Fruit fly (Drosophila melanogaster) Kc167 (cell line): ENCODE results near the gene CAH7.

ENCODE experiments used
- Myc ChIP-seq: fragments of >200 bp; optimal IDR thresholded peaks from 2 replicates; lab custom pipeline; 2017; ENCODE audit warnings: missing external identifiers
- Sin3A ChIP-seq: fragments of >200 bp; optimal IDR thresholded peaks from 2 replicates; lab custom pipeline; 2018; ENCODE audit warnings: missing external identifiers
- insv ChIP-seq: fragments of >200 bp; optimal IDR thresholded peaks from 3 replicates; lab custom pipeline; 2018; ENCODE audit warnings: missing external identifiers
- psq ChIP-seq: fragments of >200 bp; optimal IDR thresholded peaks from 2 replicates; lab custom pipeline; 2017; ENCODE audit warnings: missing external identifiers
- ttk ChIP-seq: sonication (Bioruptor generic); optimal IDR thresholded peaks from 2 replicates; lab custom pipeline; 2017; ENCODE audit warnings: missing external identifiers

DNA sequence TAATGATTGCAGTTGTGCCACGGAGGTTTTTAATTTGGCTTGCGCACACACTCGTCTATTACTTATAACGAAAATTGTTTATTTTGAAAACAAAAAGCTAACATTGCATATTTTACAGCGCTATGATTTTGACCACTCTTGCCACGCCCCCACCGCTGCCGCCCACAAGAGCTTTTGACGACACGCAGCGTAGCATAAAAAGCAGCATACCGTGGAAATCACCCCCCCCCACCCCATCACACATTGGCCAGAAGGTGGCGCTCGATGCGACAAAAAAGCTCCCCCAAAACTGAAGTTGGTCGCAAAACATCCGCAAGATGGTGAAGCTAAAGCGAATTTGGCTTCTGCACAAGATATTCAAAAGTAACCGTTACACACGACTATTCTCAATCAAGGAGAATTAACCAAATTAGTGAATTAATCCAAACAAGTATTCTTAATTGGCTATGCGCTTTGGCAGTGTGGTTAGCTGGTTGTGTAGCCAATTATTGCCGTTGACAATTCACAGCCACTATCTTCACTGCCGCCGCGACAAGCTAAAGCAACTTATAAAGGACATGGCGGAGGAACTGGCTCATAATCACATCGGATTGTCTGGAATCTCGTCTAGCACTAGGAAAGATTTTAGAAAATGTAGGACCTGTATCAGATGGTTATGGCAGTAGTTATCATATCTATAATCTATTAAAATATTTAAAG, 11.4 kb upstream of the CAH7 start:
- no peak for TF ChIP-seq psq
- no peak for TF ChIP-seq ttk (lab: Kevin White, UChicago)
- TF ChIP-seq Myc (lab: Kevin White, UChicago): no peak
- TF ChIP-seq Sin3A (lab: Kevin White, UChicago): no peak
- no peak for TF ChIP-seq insv (lab: Kevin White, UChicago)
